ENCODE assay signal across 1 fruit fly cellular context in the genomic region with DNA sequence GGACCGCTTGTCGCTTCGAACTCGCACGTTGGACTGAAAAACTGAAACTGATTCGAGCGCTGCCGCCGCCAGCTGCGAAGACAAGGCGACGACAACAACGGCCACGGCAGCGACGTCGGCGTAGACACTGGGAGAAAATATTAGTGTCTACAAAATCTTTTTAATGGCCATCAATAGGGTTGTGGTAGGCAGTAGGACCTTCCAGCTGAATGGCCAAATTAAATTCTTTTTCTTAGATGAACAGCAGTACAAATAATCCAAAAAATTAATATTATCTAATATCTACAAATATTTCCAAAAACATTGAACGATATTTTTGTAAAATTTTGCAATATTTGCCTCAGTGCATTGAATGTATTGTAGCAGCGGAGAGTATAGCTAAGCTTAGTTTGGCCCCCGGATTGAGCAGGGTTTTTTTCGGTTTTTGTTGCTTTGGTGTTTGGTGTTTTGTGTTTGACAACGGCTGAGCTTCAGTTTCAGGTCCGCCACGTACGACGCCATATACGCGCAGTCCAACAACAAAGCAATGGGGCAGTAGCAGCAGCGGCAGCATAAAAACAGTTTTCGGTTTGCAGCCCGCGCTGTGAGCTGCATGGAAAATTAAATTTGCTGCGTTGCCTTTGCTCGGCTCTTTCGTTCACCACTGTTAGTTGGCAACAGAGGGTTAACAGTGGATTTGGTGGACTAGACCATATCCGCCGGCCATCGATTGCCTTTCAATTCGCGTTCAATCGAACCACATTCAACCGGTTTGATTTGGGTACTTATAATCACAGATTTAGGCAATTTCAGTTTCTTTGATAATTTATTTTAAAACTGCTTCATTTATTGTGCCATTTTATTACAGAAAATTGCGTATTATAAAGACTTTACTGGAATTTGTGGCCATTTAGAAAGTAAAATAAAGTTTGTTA.
TF ChIP-seq lines count a peak whose summit lies in the region.

Gene Cht7 (minus strand): TSS at position 51 of the 914 bp plus-strand sequence.

TF ChIP-seq in whole organism, embryonic, 481 proteins besides CTCF, POLR2A, EP300 and RAD21 (continued from another document and continues in another):
- TF ChIP-seq usp (GFP tag; optimal IDR thresholded peaks at IDR 0.05; lab: Kevin White, UChicago) (no peak), fd102C (GFP tag; optimal IDR thresholded peaks at IDR 0.05; lab: Kevin White, UChicago) (no peak), Mes4 (GFP tag; optimal IDR thresholded peaks at IDR 0.05; lab: Kevin White, UChicago) (peak; percentile 51), vvl (GFP tag; IDR thresholded peaks at IDR 0.05; lab: Robert Waterston, UW) (peak; percentile 82), Bteb2 (GFP tag; optimal IDR thresholded peaks at IDR 0.05; lab: Kevin White, UChicago) (peak; percentile 74), Dad (GFP tag; optimal IDR thresholded peaks at IDR 0.05; lab: Kevin White, UChicago) (peak; percentile 64), tap (tag; optimal IDR thresholded peaks at IDR 0.05; lab: Kevin White, UChicago) (peak; percentile 55), Hand (GFP tag; optimal IDR thresholded peaks at IDR 0.05; lab: Kevin White, UChicago) (peak; percentile 65), Nf-YA (GFP tag; IDR thresholded peaks at IDR 0.05; lab: Robert Waterston, UW) (peak; percentile 78), Bgb (GFP tag; IDR thresholded peaks at IDR 0.05; lab: Robert Waterston, UW; ENCODE audit: partially characterized antibody) (no peak), CG9215 (GFP tag; IDR thresholded peaks at IDR 0.05; lab: Robert Waterston, UW) (peak; percentile 74), CG12071 (GFP tag; optimal IDR thresholded peaks at IDR 0.05; lab: Kevin White, UChicago) (peak; percentile 71), sd (tag; optimal IDR thresholded peaks at IDR 0.05; lab: Kevin White, UChicago) (peak; percentile 72), pho (GFP tag; optimal IDR thresholded peaks at IDR 0.05; lab: Kevin White, UChicago) (peak; percentile 58), CG34376 (GFP tag; optimal IDR thresholded peaks at IDR 0.05; lab: Kevin White, UChicago) (peak; percentile 60), lola (GFP tag; optimal IDR thresholded peaks at IDR 0.05; lab: Kevin White, UChicago) (peak in 1 of 3 experiments; percentile 83), HLH3B (GFP tag; IDR thresholded peaks at IDR 0.05; lab: Robert Waterston, UW) (peak; percentile 77), CG17186 (GFP tag; optimal IDR thresholded peaks at IDR 0.05; lab: Kevin White, UChicago) (peak; percentile 18), CG31441 (GFP tag; IDR thresholded peaks at IDR 0.05; lab: Robert Waterston, UW) (peak; percentile 89), hbn (GFP tag; IDR thresholded peaks at IDR 0.05; lab: Robert Waterston, UW; ENCODE audit: partially characterized antibody) (no peak), CG30403 (GFP tag; optimal IDR thresholded peaks at IDR 0.05; lab: Kevin White, UChicago) (peak; percentile 91), HHEX (GFP tag; optimal IDR thresholded peaks at IDR 0.05; lab: Kevin White, UChicago) (peak; percentile 72), unpg (GFP tag; optimal IDR thresholded peaks at IDR 0.05; lab: Kevin White, UChicago) (peak; percentile 90), CG2678 (tag; optimal IDR thresholded peaks at IDR 0.05; lab: Kevin White, UChicago) (peak; percentile 91), twi (tag; optimal IDR thresholded peaks at IDR 0.05; lab: Kevin White, UChicago) (peak; percentile 72), CG15073 (GFP tag; optimal IDR thresholded peaks at IDR 0.05; lab: Kevin White, UChicago) (peak; percentile 1), CG10267 (tag; optimal IDR thresholded peaks at IDR 0.05; lab: Kevin White, UChicago) (peak; percentile 82), tin (GFP tag; optimal IDR thresholded peaks at IDR 0.05; lab: Kevin White, UChicago) (peak; percentile 75), CG3847 (GFP tag; IDR thresholded peaks at IDR 0.05; lab: Robert Waterston, UW) (peak; percentile 83), CG8924 (tag; optimal IDR thresholded peaks at IDR 0.05; lab: Kevin White, UChicago) (peak; percentile 91), dmrt11E (tag; optimal IDR thresholded peaks at IDR 0.05; lab: Kevin White, UChicago) (peak; percentile 78), Asciz (GFP tag; optimal IDR thresholded peaks at IDR 0.05; lab: Kevin White, UChicago) (peak; percentile 73), CG9817 (tag; optimal IDR thresholded peaks at IDR 0.05; lab: Kevin White, UChicago) (peak; percentile 82), CG10543 (GFP tag; optimal IDR thresholded peaks at IDR 0.05; lab: Kevin White, UChicago) (peak; percentile 90), CG2202 (tag; optimal IDR thresholded peaks at IDR 0.05; lab: Kevin White, UChicago) (peak; percentile 80), CG16779 (GFP tag; IDR thresholded peaks at IDR 0.05; lab: Robert Waterston, UW) (no peak), CG9727 (GFP tag; optimal IDR thresholded peaks at IDR 0.05; lab: Kevin White, UChicago) (peak; percentile 87), mam (GFP tag; optimal IDR thresholded peaks at IDR 0.05; lab: Kevin White, UChicago) (peak; percentile 47), CG1792 (GFP tag; optimal IDR thresholded peaks at IDR 0.05; lab: Kevin White, UChicago) (peak; percentile 23), dpn (GFP tag; optimal IDR thresholded peaks at IDR 0.05; lab: Kevin White, UChicago) (peak; percentile 70 to 86), ato (GFP tag; IDR thresholded peaks at IDR 0.05; lab: Robert Waterston, UW; ENCODE audit: partially characterized antibody) (no peak), chif (GFP tag; optimal IDR thresholded peaks at IDR 0.05; lab: Kevin White, UChicago) (peak; percentile 71 to 77), CG7786 (GFP tag; optimal IDR thresholded peaks at IDR 0.05; lab: Kevin White, UChicago) (peak; percentile 63), CG12219 (GFP tag; optimal IDR thresholded peaks at IDR 0.05; lab: Kevin White, UChicago) (peak; percentile 84), CG4617 (GFP tag; optimal IDR thresholded peaks at IDR 0.05; lab: Kevin White, UChicago; ENCODE audit: borderline replicate concordance) (peak; percentile 62), stc (GFP tag; IDR thresholded peaks at IDR 0.05; lab: Robert Waterston, UW) (peak; percentile 83), CHES-1-like (GFP tag; optimal IDR thresholded peaks at IDR 0.05; lab: Kevin White, UChicago) (peak; percentile 34), pita (GFP tag; optimal IDR thresholded peaks at IDR 0.05; lab: Kevin White, UChicago) (no peak), kay (GFP tag; optimal IDR thresholded peaks at IDR 0.05; lab: Kevin White, UChicago) (peak; percentile 61), CG10565 (GFP tag; optimal IDR thresholded peaks at IDR 0.05; lab: Kevin White, UChicago) (no peak), corto (GFP tag; optimal IDR thresholded peaks at IDR 0.05; lab: Kevin White, UChicago) (peak; percentile 39), peb (GFP tag; IDR thresholded peaks at IDR 0.05; lab: Robert Waterston, UW) (peak; percentile 65), fd64A (GFP tag; optimal IDR thresholded peaks at IDR 0.05; lab: Kevin White, UChicago) (peak; percentile 41), CG43689 (GFP tag; IDR thresholded peaks at IDR 0.05; lab: Robert Waterston, UW) (peak; percentile 29; the same call in 1 of the 2 replicates), grau (tag; optimal IDR thresholded peaks at IDR 0.05; lab: Kevin White, UChicago) (peak; percentile 91), CG5180 (GFP tag; optimal IDR thresholded peaks at IDR 0.05; lab: Kevin White, UChicago) (peak; percentile 80), Fer2 (tag; optimal IDR thresholded peaks at IDR 0.05; lab: Kevin White, UChicago) (peak; percentile 46), CG13775 (GFP tag; optimal IDR thresholded peaks at IDR 0.05; lab: Kevin White, UChicago) (peak; percentile 83), tio (GFP tag; optimal IDR thresholded peaks at IDR 0.05; lab: Kevin White, UChicago) (peak; percentile 76), Rx (GFP tag; IDR thresholded peaks at IDR 0.05; lab: Robert Waterston, UW) (peak; percentile 41; the same call in 1 of the 2 replicates), sna (GFP tag; IDR thresholded peaks at IDR 0.05; lab: Robert Waterston, UW; ENCODE audit: partially characterized antibody) (no peak), zen (tag; optimal IDR thresholded peaks at IDR 0.05; lab: Kevin White, UChicago) (peak; percentile 57), tgo (GFP tag; IDR thresholded peaks at IDR 0.05; lab: Robert Waterston, UW) (peak; percentile 89), Antp (GFP tag; optimal IDR thresholded peaks at IDR 0.05; lab: Kevin White, UChicago) (peak; percentile 52), row (GFP tag; IDR thresholded peaks at IDR 0.05; lab: Robert Waterston, UW) (peak; percentile 93), HmgZ (tag; optimal IDR thresholded peaks at IDR 0.05; lab: Kevin White, UChicago) (peak; percentile 91), CG4854 (GFP tag; optimal IDR thresholded peaks at IDR 0.05; lab: Kevin White, UChicago) (peak; percentile 69), CG6683 (GFP tag; optimal IDR thresholded peaks at IDR 0.05; lab: Kevin White, UChicago) (peak; percentile 47), CG12236 (GFP tag; optimal IDR thresholded peaks at IDR 0.05; lab: Kevin White, UChicago) (no peak), ham (GFP tag; IDR thresholded peaks at IDR 0.05; lab: Robert Waterston, UW) (peak; percentile 61; the same call in 1 of the 2 replicates), onecut (GFP tag; IDR thresholded peaks at IDR 0.05; lab: Robert Waterston, UW) (peak; percentile 58), bcd (GFP tag; optimal IDR thresholded peaks at IDR 0.05; lab: Kevin White, UChicago) (peak; percentile 73), Oaz (GFP tag; IDR thresholded peaks at IDR 0.05; lab: Robert Waterston, UW) (peak; percentile 76), CG17359 (tag; optimal IDR thresholded peaks at IDR 0.05; lab: Kevin White, UChicago) (peak; percentile 80), CG12104 (GFP tag; optimal IDR thresholded peaks at IDR 0.05; lab: Kevin White, UChicago) (peak; percentile 53), CG18476 (GFP tag; optimal IDR thresholded peaks at IDR 0.05; lab: Kevin White, UChicago) (peak; percentile 76), CG31388 (GFP tag; optimal IDR thresholded peaks at IDR 0.05; lab: Kevin White, UChicago) (peak; percentile 50), gt (GFP tag; IDR thresholded peaks at IDR 0.05; lab: Robert Waterston, UW) (peak; percentile 42; the same call in 1 of the 2 replicates), CG13894 (tag; optimal IDR thresholded peaks at IDR 0.05; lab: Kevin White, UChicago) (peak; percentile 43), NfI (GFP tag; optimal IDR thresholded peaks at IDR 0.05; lab: Kevin White, UChicago) (peak; percentile 91), Hr3 (GFP tag; optimal IDR thresholded peaks at IDR 0.05; lab: Kevin White, UChicago) (peak; percentile 80), hkb (optimal IDR thresholded peaks at IDR 0.05; lab: Kevin White, UChicago) (no peak), hkb (GFP tag; IDR thresholded peaks at IDR 0.05; lab: Robert Waterston, UW) (peak; percentile 91), fd3F (GFP tag; optimal IDR thresholded peaks at IDR 0.05; lab: Kevin White, UChicago) (peak; percentile 78), her (GFP tag; optimal IDR thresholded peaks at IDR 0.05; lab: Kevin White, UChicago) (peak; percentile 34), CG10321 (GFP tag; IDR thresholded peaks at IDR 0.05; lab: Robert Waterston, UW) (0 out of 2 replicates have a peak, but pooled peaks have one; percentile 29), CG14860 (GFP tag; IDR thresholded peaks at IDR 0.05; lab: Robert Waterston, UW; ENCODE audit: partially characterized antibody) (no peak), p53 (GFP tag; optimal IDR thresholded peaks at IDR 0.05; lab: Kevin White, UChicago) (no peak), ken (GFP tag; IDR thresholded peaks at IDR 0.05; lab: Robert Waterston, UW) (peak; percentile 76), CG2712 (tag; optimal IDR thresholded peaks at IDR 0.05; lab: Kevin White, UChicago) (peak; percentile 88), sug (tag; optimal IDR thresholded peaks at IDR 0.05; lab: Kevin White, UChicago) (peak; percentile 80), Awh (GFP tag; IDR thresholded peaks at IDR 0.05; lab: Robert Waterston, UW) (peak; percentile 81), dysf (GFP tag; IDR thresholded peaks at IDR 0.05; lab: Robert Waterston, UW) (peak; percentile 91), CG10274 (GFP tag; optimal IDR thresholded peaks at IDR 0.05; lab: Kevin White, UChicago) (peak; percentile 61), Rfx (GFP tag; IDR thresholded peaks at IDR 0.05; lab: Robert Waterston, UW) (peak; percentile 91), CG4707 (GFP tag; optimal IDR thresholded peaks at IDR 0.05; lab: Kevin White, UChicago) (peak; percentile 69), Poxn (GFP tag; IDR thresholded peaks at IDR 0.05; lab: Robert Waterston, UW) (no peak), Fer1 (GFP tag; optimal IDR thresholded peaks at IDR 0.05; lab: Kevin White, UChicago) (peak; percentile 79), grn (GFP tag; optimal IDR thresholded peaks at IDR 0.05; lab: Kevin White, UChicago) (no peak), Lpt (GFP tag; optimal IDR thresholded peaks at IDR 0.05; lab: Kevin White, UChicago) (no peak), ind (GFP tag; optimal IDR thresholded peaks at IDR 0.05; lab: Kevin White, UChicago) (peak; percentile 77), ATbp (GFP tag; optimal IDR thresholded peaks at IDR 0.05; lab: Kevin White, UChicago) (peak; percentile 91), hb (GFP tag; IDR thresholded peaks at IDR 0.05; lab: Robert Waterston, UW; ENCODE audit: partially characterized antibody) (no peak), CG13287 (GFP tag; IDR thresholded peaks at IDR 0.05; lab: Robert Waterston, UW; ENCODE audit: partially characterized antibody) (no peak), Dll (GFP tag; IDR thresholded peaks at IDR 0.05; lab: Robert Waterston, UW; ENCODE audit: partially characterized antibody) (no peak), CG18599 (GFP tag; optimal IDR thresholded peaks at IDR 0.05; lab: Kevin White, UChicago) (peak; percentile 85), CG10654 (GFP tag; optimal IDR thresholded peaks at IDR 0.05; lab: Kevin White, UChicago) (peak; percentile 49), gcm (GFP tag; optimal IDR thresholded peaks at IDR 0.05; lab: Kevin White, UChicago) (peak; percentile 79), CG11560 (tag; IDR thresholded peaks at IDR 0.05; lab: Robert Waterston, UW) (peak; percentile 73), NFAT (GFP tag; IDR thresholded peaks at IDR 0.05; lab: Robert Waterston, UW) (peak; percentile 61), Ets97D (GFP tag; optimal IDR thresholded peaks at IDR 0.05; lab: Kevin White, UChicago) (peak; percentile 45), gsb (GFP tag; IDR thresholded peaks at IDR 0.05; lab: Robert Waterston, UW) (peak; percentile 71), Camta (GFP tag; optimal IDR thresholded peaks at IDR 0.05; lab: Kevin White, UChicago) (peak; percentile 43), esg (GFP tag; conservative IDR thresholded peaks at IDR 0.05; lab: Robert Waterston, UW) (peak; percentile 79), CG32772 (GFP tag; IDR thresholded peaks at IDR 0.05; lab: Robert Waterston, UW) (peak; percentile 72), CG7928 (GFP tag; optimal IDR thresholded peaks at IDR 0.05; lab: Kevin White, UChicago) (peak; percentile 55), CG2199 (GFP tag; IDR thresholded peaks at IDR 0.05; lab: Robert Waterston, UW) (no peak), CG33557 (GFP tag; optimal IDR thresholded peaks at IDR 0.05; lab: Kevin White, UChicago) (peak; percentile 67)
